Worm (Caenorhabditis elegans) whole organism, early embryonic: Measurements from ENCODE around the gene lgc-44.

Experiments
- B0310.2 ChIP-seq: sonication (generic microtip); optimal IDR thresholded peaks from 2 replicates; lab custom pipeline; 2016; ENCODE audit warnings: mild to moderate bottlenecking, missing genetic modification characterization, missing compliant biosample characterization
- F13C5.2 ChIP-seq: sonication (generic microtip); optimal IDR thresholded peaks from 2 replicates; lab custom pipeline; 2017; ENCODE audit warnings: mild to moderate bottlenecking, missing genetic modification characterization, inconsistent platforms, missing compliant biosample characterization
- aly-1 ChIP-seq: sonication (generic microtip); optimal IDR thresholded peaks from 2 replicates; lab custom pipeline; 2016; ENCODE audit warnings: missing genetic modification characterization, missing compliant biosample characterization
- ama-1 ChIP-seq: fragments of 150-350 bp; optimal IDR thresholded peaks from 2 replicates; lab custom pipeline; 2014
- ets-7 ChIP-seq: sonication (generic microtip); optimal IDR thresholded peaks from 2 replicates; lab custom pipeline; 2016; ENCODE audit warnings: missing genotype, missing genetic modification characterization, missing compliant biosample characterization
- flt-1 ChIP-seq: fragments of 200-800 bp; sonication (Bioruptor generic); IDR thresholded peaks from 2 replicates; pipeline ENCODE4 v1.3.6; 2022; ENCODE audit warnings: missing genetic modification characterization, missing compliant biosample characterization
- sea-1 ChIP-seq: fragments of 200-800 bp; sonication (Bioruptor generic); conservative IDR thresholded peaks from 2 replicates; pipeline ENCODE4 v1.3.6; 2022; ENCODE audit warnings: missing genetic modification characterization, missing compliant biosample characterization
- tbx-11 ChIP-seq: fragments of 200-800 bp; sonication (Bioruptor generic); IDR thresholded peaks from 2 replicates; pipeline ENCODE4 v1.3.6; 2022; ENCODE audit warnings: missing genetic modification characterization, missing compliant biosample characterization

- TF ChIP-seq F13C5.2 (tag; lab: Kevin White, UChicago): no peak
- TF ChIP-seq flt-1: no peak
- no peak for TF ChIP-seq sea-1 (GFP tag; lab: Robert Waterston, UW)
- TF ChIP-seq aly-1 (tag; lab: Kevin White, UChicago): no peak
- TF ChIP-seq ets-7 (tag; lab: Kevin White, UChicago): no peak
- no peak for TF ChIP-seq B0310.2 (tag; lab: Kevin White, UChicago)
- TF ChIP-seq ama-1: no peak
- no peak for TF ChIP-seq tbx-11 (GFP tag; lab: Robert Waterston, UW)
Measured at ce11 chrV:11675638-11676037, 3.2 kb upstream of the lgc-44 start, which contains the start of gene ape-1.
